Fruit fly (Drosophila melanogaster) ovary, adult (tissue): ENCODE results near the gene aqz.

Experiments used
- CG17801 ChIP-seq: fragments of 200-800 bp; optimal IDR thresholded peaks from 2 replicates; lab custom pipeline; 2019; ENCODE audit warnings: missing biosample characterization, mild to moderate bottlenecking, missing genetic modification characterization, moderate library complexity; ENCODE audit not compliant: partially characterized antibody

aqz gene

DNA sequence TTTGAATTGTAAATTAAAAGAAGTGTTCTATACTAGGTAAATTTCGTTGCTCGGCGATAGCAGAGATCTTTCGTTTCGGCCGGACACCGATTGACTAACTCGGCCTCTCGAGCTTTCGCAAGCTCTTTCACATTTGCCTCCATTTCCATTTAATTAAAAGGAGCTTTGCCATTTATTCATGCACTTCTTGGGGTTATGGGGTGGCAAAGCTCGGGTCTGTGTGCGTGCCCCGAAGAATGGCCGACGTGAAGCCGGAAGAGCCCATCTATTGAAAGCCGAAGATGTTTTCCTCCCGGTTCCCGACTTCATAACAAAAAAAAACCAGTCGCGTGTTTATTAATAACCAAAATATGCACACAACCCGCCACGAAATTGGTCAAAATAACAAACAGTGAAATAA lies 20.6 kb downstream of the aqz start:
- no peak for TF ChIP-seq CG17801 (GFP tag; lab: Kevin White, UChicago)

DNA sequence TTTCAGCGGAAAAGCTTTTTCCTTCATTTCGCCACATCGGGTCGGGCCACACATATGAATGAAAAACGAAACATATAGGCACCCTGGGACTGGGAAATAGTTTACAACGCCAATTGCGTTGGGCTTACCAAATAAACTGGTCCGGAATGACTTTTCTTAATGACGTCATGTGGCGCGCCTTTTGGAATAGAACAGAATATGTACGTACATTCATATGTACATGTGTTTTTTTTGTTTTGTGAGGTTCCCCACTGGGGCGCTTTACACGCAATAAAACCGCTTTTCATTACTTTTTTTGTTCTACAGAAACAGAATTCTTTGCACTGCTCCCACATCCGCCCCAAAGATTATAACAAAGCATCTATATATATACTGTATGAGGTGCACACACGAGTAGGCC lies 22.1 kb downstream of the aqz start:
- no peak for TF ChIP-seq CG17801 (GFP tag; lab: Kevin White, UChicago)

DNA sequence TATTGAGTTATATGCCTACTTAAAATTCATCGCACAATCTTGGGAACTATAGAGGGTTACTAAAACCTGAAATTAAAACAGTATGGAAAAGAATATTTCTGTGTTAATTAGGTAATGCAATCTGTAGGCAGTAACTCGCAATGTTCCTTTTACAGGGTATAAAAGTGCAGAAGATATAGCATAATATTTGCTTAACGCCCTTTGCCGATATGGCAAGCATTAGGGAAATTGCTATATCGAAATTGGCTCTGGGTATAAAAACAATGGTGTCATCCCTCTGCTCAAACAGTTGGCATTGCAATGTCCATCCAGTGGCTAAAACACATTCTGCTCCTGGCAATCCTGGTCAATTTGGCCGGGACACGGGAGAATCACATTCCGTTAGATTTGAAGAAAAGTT lies 26.1 kb downstream of the aqz start, which contains the start of gene Ir85a:
Ir85a (plus strand) TSS at position 301 of the 400 bp plus-strand sequence.
- no peak for TF ChIP-seq CG17801 (GFP tag; lab: Kevin White, UChicago)

DNA sequence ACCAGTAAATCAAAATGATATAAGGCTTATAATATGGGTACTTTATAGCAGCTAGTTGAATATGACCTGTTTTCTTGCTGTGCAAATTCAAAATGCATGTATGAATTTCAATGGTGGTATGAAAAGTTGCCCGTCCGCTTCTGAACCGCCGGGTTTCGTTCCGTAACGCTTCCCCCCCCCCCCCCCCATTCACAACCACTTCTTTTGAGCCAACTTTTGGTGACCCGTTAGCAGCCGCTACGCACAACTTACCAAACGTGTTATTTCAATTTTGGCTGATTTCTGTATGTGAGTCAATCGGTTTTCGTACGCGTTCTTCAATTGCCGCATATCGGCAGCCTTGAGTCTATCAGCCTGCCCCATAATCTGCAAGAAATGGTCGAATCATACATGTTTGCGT lies 26.8 kb downstream of the aqz start:
- TF ChIP-seq CG17801 (GFP tag; lab: Kevin White, UChicago) = no peak

DNA sequence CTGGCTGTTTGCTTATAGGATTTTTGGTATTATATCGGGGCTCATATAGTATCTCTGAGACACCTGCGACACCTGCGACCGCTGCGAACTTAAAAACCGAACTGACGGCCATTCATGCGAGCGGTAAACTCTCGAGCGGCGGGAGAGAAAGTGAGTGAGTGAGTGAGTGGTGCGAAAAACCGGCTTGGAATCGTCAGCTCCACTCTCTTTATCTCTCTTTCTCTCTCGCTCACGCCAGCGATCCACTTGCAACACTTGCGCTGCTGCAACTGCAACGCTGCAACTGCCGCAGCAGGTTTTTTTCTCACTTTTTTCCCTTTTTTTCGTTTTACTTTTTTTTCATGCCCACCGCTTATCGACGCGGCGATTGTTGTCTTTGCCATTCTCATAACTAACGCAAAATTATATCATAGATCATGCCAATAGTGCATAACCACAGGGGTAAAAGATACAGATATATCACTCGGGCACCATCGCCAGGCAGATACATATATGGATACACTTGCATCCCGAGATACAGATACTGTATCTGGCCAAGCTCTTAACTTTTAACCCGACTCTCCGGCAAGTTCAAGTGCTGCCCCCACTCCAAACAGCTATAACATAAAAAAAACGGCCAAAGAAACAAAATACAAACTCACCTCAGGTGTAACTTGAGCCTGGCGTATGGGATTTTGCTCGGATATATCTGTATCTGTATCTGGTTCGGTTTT lies 27.9 kb downstream of the aqz start:
- no peak for TF ChIP-seq CG17801 (GFP tag; lab: Kevin White, UChicago)

DNA sequence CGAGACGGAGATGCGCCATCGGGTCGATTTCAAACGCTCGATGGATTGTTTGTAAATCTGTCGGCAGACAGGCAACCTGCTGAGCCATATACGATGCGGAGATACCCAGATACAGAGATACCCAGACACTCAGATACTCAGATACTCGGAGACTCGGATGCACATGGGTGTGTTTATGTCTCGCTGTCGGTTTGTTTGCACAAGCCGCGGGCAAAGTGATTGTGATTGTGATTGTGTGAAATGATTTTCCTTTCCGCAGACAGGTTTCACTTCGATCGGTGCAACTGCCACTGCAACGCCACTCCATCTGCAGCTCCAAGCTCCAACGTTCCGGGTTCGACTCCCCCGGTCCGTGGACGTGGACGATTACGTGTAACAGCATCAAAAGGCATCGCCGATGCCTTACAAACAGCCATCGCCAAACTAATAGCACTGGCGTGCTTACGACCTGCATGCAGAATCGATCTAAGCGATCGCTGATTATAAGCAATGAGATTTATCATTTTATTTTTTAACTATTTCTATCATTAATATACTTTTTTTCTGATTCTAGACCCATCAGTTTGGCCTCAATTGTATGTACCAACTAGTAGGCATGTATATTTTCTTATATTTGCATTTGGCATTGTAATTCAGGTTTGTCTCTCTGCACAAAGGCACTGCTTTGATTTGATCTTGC lies 31.6 kb downstream of the aqz start:
- no peak for TF ChIP-seq CG17801 (GFP tag; lab: Kevin White, UChicago)

DNA sequence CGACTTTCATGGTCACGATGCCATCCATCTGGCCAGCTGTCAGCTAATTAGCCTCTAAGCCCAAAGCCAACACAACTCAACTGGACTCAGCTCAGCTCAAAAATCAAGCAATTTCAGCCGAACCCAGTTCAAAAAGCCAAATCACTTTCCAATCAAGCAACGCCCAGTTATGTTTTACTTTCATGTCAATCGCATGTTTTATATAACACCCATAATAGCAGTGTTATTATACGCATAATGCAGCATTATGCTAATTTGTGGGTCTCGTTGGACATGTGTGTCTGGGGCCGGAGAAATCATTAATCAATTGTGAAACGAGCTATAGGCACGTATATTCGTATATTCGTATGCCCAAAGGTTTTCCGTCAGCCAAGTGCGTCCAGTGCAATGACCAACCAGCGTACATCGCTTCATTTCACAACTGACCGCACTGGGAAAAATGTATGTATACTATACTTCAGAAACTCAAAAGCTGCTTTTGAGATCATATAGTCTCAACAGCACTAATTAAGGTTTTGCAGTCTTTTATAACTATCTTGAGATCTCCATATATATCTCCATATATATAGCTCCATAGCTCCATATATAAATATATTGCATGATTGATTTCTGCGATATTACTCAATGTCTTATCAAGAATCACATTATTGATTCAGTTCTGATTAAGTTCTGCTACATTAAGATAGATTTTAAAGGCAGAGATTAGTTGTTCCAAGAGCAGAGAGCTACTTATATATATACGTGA lies 32.8 kb downstream of the aqz start:
- no peak for TF ChIP-seq CG17801 (GFP tag; lab: Kevin White, UChicago)

DNA sequence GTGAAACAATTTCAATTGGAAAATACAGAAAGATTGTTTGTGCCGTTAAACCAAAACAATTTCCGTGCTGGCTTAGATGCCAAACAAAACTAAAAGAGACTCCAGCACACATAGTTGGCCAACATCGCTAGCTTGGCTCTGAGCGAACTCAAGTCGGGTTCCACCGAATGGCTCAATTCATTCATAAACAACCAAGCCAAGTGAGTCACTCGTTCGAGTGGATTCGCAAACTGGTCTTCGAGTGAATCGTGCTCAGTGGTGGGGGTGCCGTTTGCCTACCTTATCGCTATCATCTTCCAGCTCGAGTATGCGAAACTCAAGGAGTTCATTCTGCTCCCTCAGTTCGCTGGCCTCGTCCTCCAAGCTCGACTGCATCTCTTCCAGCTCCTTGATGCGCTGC lies 35.0 kb downstream of the aqz start:
- TF ChIP-seq CG17801 (GFP tag; lab: Kevin White, UChicago) = no peak

DNA sequence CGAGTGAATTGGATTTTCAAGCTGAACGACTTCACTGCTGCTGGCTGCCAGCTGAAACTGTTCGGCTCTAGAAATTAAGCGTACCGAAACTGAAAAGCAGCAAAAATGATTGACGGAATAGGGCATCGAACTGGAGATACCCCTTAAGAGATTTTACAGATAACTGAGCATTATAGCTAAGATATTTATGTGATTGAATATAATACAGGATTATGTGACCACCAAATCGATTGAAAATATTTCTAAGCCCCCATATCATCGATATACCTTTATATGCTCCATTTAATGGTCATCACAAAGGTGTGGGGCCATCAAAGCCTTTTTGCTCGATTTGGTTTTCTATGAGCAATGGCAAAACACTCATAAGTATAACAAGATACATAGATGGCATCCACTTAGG lies 35.7 kb downstream of the aqz start:
- TF ChIP-seq CG17801 (GFP tag; lab: Kevin White, UChicago) = no peak

DNA sequence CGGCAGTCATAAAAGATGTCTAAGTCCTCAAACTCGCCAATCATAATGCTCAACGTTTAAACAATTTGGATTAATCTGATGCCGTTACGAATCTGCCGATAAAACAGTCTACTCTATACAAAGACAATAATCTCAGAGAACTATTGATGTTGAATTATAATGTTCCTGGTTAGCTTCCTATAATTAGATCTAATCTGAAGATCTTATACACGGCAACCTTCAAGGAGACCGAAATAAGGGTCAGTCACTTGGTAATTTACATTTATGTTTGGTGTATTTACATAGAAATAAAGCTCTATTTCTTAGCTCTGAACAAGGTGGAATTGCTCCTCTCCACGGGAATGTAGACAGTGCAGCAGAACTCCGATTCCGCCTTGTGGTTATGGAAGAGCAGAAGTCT lies 39.8 kb downstream of the aqz start, which contains the start of gene CG33189:
CG33189 (minus strand) TSS at position 101 of the 400 bp plus-strand sequence.
- no peak for TF ChIP-seq CG17801 (GFP tag; lab: Kevin White, UChicago)

DNA sequence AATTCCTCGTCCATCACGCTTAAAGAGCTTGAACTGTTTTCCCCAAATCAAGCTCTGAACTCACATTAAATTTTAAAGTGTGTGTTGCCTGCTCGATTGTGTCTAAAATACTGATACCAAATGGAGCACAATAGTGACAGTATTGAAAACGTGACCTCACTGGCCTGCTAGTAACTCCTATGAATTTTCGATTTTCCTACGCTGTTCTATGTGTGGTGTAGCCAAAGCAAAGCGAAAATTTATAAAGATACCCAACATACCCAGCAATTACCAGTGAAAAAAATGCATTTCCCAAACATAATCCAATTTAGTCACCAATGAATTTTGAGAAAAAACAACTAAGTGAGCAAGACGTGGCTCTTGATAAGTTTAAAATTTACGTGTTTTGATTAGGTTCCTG lies 40.7 kb downstream of the aqz start, which contains the start of gene CG33191:
CG33191 (minus strand) TSS at position 101 of the 400 bp plus-strand sequence.
- TF ChIP-seq CG17801 (GFP tag; lab: Kevin White, UChicago) = no peak

DNA sequence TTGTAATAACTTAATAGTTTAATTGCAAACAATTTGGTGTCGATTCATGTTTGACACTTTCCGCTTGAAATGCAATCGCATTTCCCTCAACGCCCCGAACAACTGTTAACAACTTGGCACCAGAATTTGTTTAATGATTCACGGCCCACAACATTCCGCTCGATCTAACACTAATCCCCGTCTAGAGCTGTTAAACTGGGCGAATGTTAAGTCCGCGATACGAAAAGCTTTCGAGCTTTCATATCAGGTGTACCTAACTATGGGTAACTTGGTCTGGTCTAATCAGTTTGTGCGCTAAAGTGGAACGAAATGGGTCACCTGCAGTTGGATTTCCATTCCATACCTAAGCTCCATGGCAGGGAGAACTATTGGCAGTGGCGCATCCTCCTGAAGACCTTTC lies 47.3 kb downstream of the aqz start, which contains the start of gene CG34301:
CG34301 (plus strand) TSS at position 301 of the 400 bp plus-strand sequence.
- no peak for TF ChIP-seq CG17801 (GFP tag; lab: Kevin White, UChicago)

DNA sequence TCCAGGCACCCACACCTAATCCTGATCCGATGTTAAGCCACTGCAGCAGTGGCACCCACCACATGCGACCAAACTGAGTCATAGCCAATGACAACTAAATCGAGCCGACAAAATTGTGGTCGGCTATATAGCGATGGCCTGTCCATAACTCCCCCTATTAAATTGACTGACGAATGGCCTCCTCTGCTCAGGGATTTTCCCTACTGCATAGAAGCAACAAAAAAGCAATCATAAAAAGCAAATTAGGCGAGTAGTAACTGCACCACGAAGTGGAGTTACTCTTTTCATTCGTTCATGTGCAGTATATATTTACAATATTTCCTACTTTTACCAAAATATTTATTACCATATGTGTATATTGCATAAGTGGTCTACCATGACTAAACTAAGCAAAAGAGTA lies 47.9 kb downstream of the aqz start, which contains the start of gene CG13318:
CG13318 (minus strand) TSS at position 101 of the 400 bp plus-strand sequence.
- no peak for TF ChIP-seq CG17801 (GFP tag; lab: Kevin White, UChicago)

DNA sequence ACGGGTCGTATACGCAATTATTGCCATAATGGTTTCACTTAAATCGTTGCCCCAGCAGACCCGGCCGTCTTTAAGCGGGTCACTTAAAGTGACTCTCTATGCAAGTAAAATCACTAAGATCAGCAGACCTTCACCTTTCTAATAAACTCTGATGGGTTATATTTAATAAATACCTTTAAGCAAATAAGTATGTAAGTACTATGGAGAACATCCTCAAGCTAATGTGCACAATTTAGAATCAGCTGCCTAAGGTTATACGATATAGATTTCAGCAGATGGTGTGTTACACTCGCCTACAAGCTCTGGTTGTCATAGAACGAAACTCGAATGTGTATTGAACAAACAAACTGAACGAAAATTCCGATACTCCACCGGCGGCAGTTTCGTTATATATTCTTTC lies 51.4 kb downstream of the aqz start, which contains the start of gene CG8236:
CG8236 (plus strand) TSS at position 301 of the 400 bp plus-strand sequence.
- no peak for TF ChIP-seq CG17801 (GFP tag; lab: Kevin White, UChicago)

DNA sequence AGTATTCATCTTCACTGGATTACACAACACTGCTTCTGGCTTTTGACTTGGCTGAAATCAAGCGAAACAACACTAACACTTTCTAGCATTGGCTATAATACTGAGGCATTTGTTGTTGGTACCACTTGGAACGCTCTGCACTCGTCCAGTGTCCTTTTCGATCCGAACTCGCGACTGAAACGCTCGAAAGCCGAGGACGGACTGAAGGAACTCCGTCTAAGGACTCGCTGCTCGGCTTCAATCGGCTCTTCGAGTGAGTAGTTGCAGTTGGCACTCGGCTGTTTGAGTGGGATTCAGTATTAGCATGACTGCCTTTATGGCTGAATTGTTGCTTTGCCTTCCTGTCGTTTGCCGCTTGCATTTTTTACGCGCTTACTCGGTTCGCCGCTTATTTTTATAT lies 52.5 kb downstream of the aqz start, which contains the start of the genes CG34135 and CG11768:
CG34135 (minus strand) TSS at position 194 of the 400 bp plus-strand sequence.
CG11768 (minus strand) TSS at position 203 of the 400 bp plus-strand sequence.
- no peak for TF ChIP-seq CG17801 (GFP tag; lab: Kevin White, UChicago)
